Worm (Caenorhabditis elegans): ENCODE results near the gene str-165.
A peak's percentile ranks its signal among the peaks of the same experiment; 100 is the strongest.

The str-165 gene

ce11 chrV:13876529-13876928, 45.6 kb downstream of the str-165 start, which contains the start of gene T22G5.1:
TSS of gene T22G5.1 (plus strand) at chrV:13876829.
- TF ChIP-seq nfya-2 (GFP tag; IDR thresholded peaks at IDR 0.05) = no peak
- TF ChIP-seq ztf-22 (GFP tag; optimal IDR thresholded peaks at IDR 0.05) = no peak
- TF ChIP-seq somi-1 (GFP tag; optimal IDR thresholded peaks at IDR 0.05) = no peak
- TF ChIP-seq snpc-1.1 (tag; optimal IDR thresholded peaks at IDR 0.05; ENCODE audit: insufficient read depth) = no peak
- TF ChIP-seq F10E7.11 (tag; optimal IDR thresholded peaks at IDR 0.05) = no peak
- TF ChIP-seq K12H6.12 (tag; optimal IDR thresholded peaks at IDR 0.05) = no peak
- no peak for TF ChIP-seq lsy-27 (tag; optimal IDR thresholded peaks at IDR 0.05; ENCODE audit: borderline replicate concordance, insufficient read depth)
- TF ChIP-seq tbx-9 (tag; optimal IDR thresholded peaks at IDR 0.05; ENCODE audit: borderline replicate concordance) = no peak
- no peak for TF ChIP-seq T26A5.8 (tag; optimal IDR thresholded peaks at IDR 0.05)
- TF ChIP-seq hlh-26 (GFP tag; conservative IDR thresholded peaks at IDR 0.05) = no peak
- TF ChIP-seq ZK185.1 (tag; optimal IDR thresholded peaks at IDR 0.05; ENCODE audit: poor library complexity, severe bottlenecking) = no peak
- TF ChIP-seq attf-3 (GFP tag; conservative IDR thresholded peaks at IDR 0.05) = no peak
- no peak for TF ChIP-seq egl-44 (GFP tag; IDR thresholded peaks at IDR 0.05)
- no peak for TF ChIP-seq Y56A3A.18 (GFP tag; IDR thresholded peaks at IDR 0.05)
- TF ChIP-seq bed-1 (GFP tag; IDR thresholded peaks at IDR 0.05) = no peak
- TF ChIP-seq ekl-4 (GFP tag; IDR thresholded peaks at IDR 0.05) = no peak
- no peak for TF ChIP-seq tbp1 (GFP tag; optimal IDR thresholded peaks at IDR 0.05)
- TF ChIP-seq hmg-20 (GFP tag; IDR thresholded peaks at IDR 0.05) = no peak

- TF ChIP-seq Y79H2A.3 (GFP tag; conservative IDR thresholded peaks at IDR 0.05) (no peak), ztf-25 (GFP tag; IDR thresholded peaks at IDR 0.05) (no peak), nhr-80 (tag; optimal IDR thresholded peaks at IDR 0.05) (peak; percentile 85)
Observed at ce11 chrV:13878226-13878625, 47.3 kb downstream of the str-165 start.

ce11 chrV:13879241-13879640, 48.3 kb downstream of the str-165 start, which contains the start of gene lbp-7:
TSS of gene lbp-7 (plus strand) at chrV:13879552.
- TF ChIP-seq K11D2.4 (GFP tag; IDR thresholded peaks at IDR 0.05) (no peak), T26A5.8 (tag; optimal IDR thresholded peaks at IDR 0.05) (no peak), nhr-80 (tag; optimal IDR thresholded peaks at IDR 0.05) (peak; percentile 61), somi-1 (GFP tag; optimal IDR thresholded peaks at IDR 0.05) (no peak)

ce11 chrV:13880163-13880562, 49.2 kb downstream of the str-165 start:
- TF ChIP-seq hmg-1.2 (GFP tag; IDR thresholded peaks at IDR 0.05) = peak; percentile 71; the same call in 1 of the 2 replicates
- no peak for TF ChIP-seq ztf-28 (GFP tag; IDR thresholded peaks at IDR 0.05)
- TF ChIP-seq mcd-1 (GFP tag; IDR thresholded peaks at IDR 0.05) = 0 out of 2 replicates have a peak, but pooled peaks have one; percentile 8
- no peak for TF ChIP-seq madf-8 (GFP tag; conservative IDR thresholded peaks at IDR 0.05)

- no peak for TF ChIP-seq lir-1 (GFP tag; conservative IDR thresholded peaks at IDR 0.05)
- no peak for TF ChIP-seq F37B4.10 (GFP tag; IDR thresholded peaks at IDR 0.05)
- TF ChIP-seq akir-1 (GFP tag; optimal IDR thresholded peaks at IDR 0.05) = no peak
- TF ChIP-seq xnd-1 (tag; optimal IDR thresholded peaks at IDR 0.05) = no peak
- TF ChIP-seq lag-1 (GFP tag; IDR thresholded peaks at IDR 0.05) = no peak
- TF ChIP-seq dox-1 (GFP tag; IDR thresholded peaks at IDR 0.05) = no peak
Observed at ce11 chrV:13880607-13881006, 49.7 kb downstream of the str-165 start, which contains the start of gene T22G5.3. TSS of gene T22G5.3 (plus strand) at chrV:13880907.
